Worm (Caenorhabditis elegans): ENCODE results near the gene dmd-5.

- TF ChIP-seq flt-1 (GFP tag; IDR thresholded peaks at IDR 0.05) (no peak), cog-1 (tag; optimal IDR thresholded peaks at IDR 0.05) (no peak), ztf-23 (GFP tag; IDR thresholded peaks at IDR 0.05) (no peak), ztf-29 (GFP tag; IDR thresholded peaks at IDR 0.05) (no peak), tab-1 (GFP tag; IDR thresholded peaks at IDR 0.05) (no peak), klf-2 (GFP tag; conservative IDR thresholded peaks at IDR 0.05) (no peak), med-1 (GFP tag; optimal IDR thresholded peaks at IDR 0.05; ENCODE audit: insufficient read depth) (no peak), ref-1 (GFP tag; conservative IDR thresholded peaks at IDR 0.05) (no peak)
Observed at ce11 chrII:5748395-5748794, 25.6 kb downstream of the dmd-5 start.

Measured in whole organism, midembryonic.